Worm (Caenorhabditis elegans) whole organism, young adult: Measurements from ENCODE around the gene ZK1127.12.

Experiments used
- him-1 ChIP-seq: sonication (generic microtip); optimal IDR thresholded peaks from 2 replicates; lab custom pipeline; 2016; ENCODE audit warnings: missing genotype, missing genetic modification reagents, missing genetic modification characterization, missing compliant biosample characterization
- let-526 ChIP-seq: fragments of 200-800 bp; sonication (Bioruptor generic); IDR thresholded peaks from 2 replicates; pipeline ENCODE4 v1.3.6; 2022; ENCODE audit warnings: missing genetic modification reagents, missing genetic modification characterization, missing compliant biosample characterization

- no peak for TF ChIP-seq let-526
- TF ChIP-seq him-1: no peak
These were observed 3.1 kb downstream of the ZK1127.12 start, which contains the start of gene ZK1127.3 for ce11 chrII:7054987-7055386.
